Worm (Caenorhabditis elegans) whole organism, L4 larva: Measurements from ENCODE around the gene atf-6.

Experiments
- D1046.2 ChIP-seq: fragments of 200-800 bp; sonication (Bioruptor generic); IDR thresholded peaks from 2 replicates; pipeline ENCODE4 v1.3.6; 2022; ENCODE audit warnings: missing genetic modification characterization, missing compliant biosample characterization
- T26A8.4 ChIP-seq: fragments of 200-800 bp; sonication (Bioruptor generic); IDR thresholded peaks from 2 replicates; pipeline ENCODE4 v1.3.6; 2022; ENCODE audit warnings: missing genetic modification characterization, missing compliant biosample characterization
- Y5F2A.4 ChIP-seq: fragments of 200-800 bp; sonication (Bioruptor generic); optimal IDR thresholded peaks from 2 replicates; lab custom pipeline; 2018; ENCODE audit warnings: mild to moderate bottlenecking, missing genetic modification characterization, missing compliant biosample characterization
- ZK337.2 ChIP-seq: fragments of 200-800 bp; sonication (Bioruptor generic); IDR thresholded peaks from 2 replicates; pipeline ENCODE4 v1.3.6; 2022; ENCODE audit warnings: missing genetic modification reagents, missing genetic modification characterization, missing compliant biosample characterization
- ZK546.5 ChIP-seq, 2 experiments: sonication (generic microtip); optimal IDR thresholded peaks; 2 replicates each; lab custom pipeline; 2017; ENCODE audit warnings: missing biosample characterization in 2 of 2, missing genetic modification characterization in 2 of 2
- ama-1 ChIP-seq: fragments of 150-350 bp; optimal IDR thresholded peaks from 2 replicates; lab custom pipeline; 2014; ENCODE audit warnings: inconsistent platforms, mixed read lengths
- arid-1 ChIP-seq: fragments of 200-800 bp; sonication (Bioruptor generic); conservative IDR thresholded peaks from 2 replicates; pipeline ENCODE4 v1.3.6; 2022; ENCODE audit warnings: missing genetic modification reagents, missing genetic modification characterization, missing compliant biosample characterization
- ceh-62 ChIP-seq: sonication (generic microtip); optimal IDR thresholded peaks from 2 replicates; lab custom pipeline; 2017; ENCODE audit warnings: missing biosample characterization, missing genetic modification characterization
- ces-1 ChIP-seq: fragments of 150-350 bp; sonication (generic microtip); optimal IDR thresholded peaks from 4 replicates; lab custom pipeline; 2014; ENCODE audit warnings: missing biosample characterization, missing genetic modification reagents, missing genetic modification characterization
- daf-12 ChIP-seq: fragments of 150-350 bp; optimal IDR thresholded peaks from 2 replicates; lab custom pipeline; 2014; ENCODE audit warnings: missing biosample characterization, missing genetic modification reagents, missing genetic modification characterization
- daf-16 ChIP-seq, 3 experiments: sonication (generic microtip); optimal IDR thresholded peaks; 2 replicates each; lab custom pipeline; 2016 to 2017; ENCODE audit warnings: missing genetic modification characterization in 3 of 3, missing genetic modification reagents in 3 of 3, mild to moderate bottlenecking in 2 of 3, missing compliant biosample characterization in 2 of 3, missing biosample characterization in 1 of 3, moderate library complexity in 1 of 3
- dmd-8 ChIP-seq: fragments of 200-800 bp; sonication (Bioruptor generic); IDR thresholded peaks from 2 replicates; pipeline ENCODE4 v1.3.6; 2022; ENCODE audit warnings: missing genetic modification characterization, missing compliant biosample characterization
- dpl-1 ChIP-seq: fragments of 150-350 bp; optimal IDR thresholded peaks from 2 replicates; lab custom pipeline; 2014; ENCODE audit warnings: missing biosample characterization, missing genetic modification reagents, missing genetic modification characterization
- dve-1 ChIP-seq: sonication (generic microtip); optimal IDR thresholded peaks from 2 replicates; lab custom pipeline; 2017; ENCODE audit warnings: antibody characterized with exemption, mild to moderate bottlenecking, missing genetic modification characterization, missing compliant biosample characterization; ENCODE audit not compliant: insufficient read depth
- egl-27 ChIP-seq: sonication (generic microtip); optimal IDR thresholded peaks from 3 replicates; lab custom pipeline; 2017; ENCODE audit warnings: missing biosample characterization, missing genetic modification reagents, missing genetic modification characterization
- egl-43 ChIP-seq: fragments of 200-800 bp; sonication (Bioruptor generic); IDR thresholded peaks from 2 replicates; pipeline ENCODE4 v1.3.6; 2022; ENCODE audit warnings: missing genetic modification reagents, missing genetic modification characterization, missing compliant biosample characterization
- gei-8 ChIP-seq: fragments of 200-800 bp; sonication (Bioruptor generic); optimal IDR thresholded peaks from 2 replicates; lab custom pipeline; 2018; ENCODE audit warnings: mild to moderate bottlenecking, missing genetic modification characterization, missing compliant biosample characterization
- hif-1 ChIP-seq, 2 experiments: sonication (generic microtip); optimal IDR thresholded peaks; 2 replicates each; lab custom pipeline; 2016 to 2017; ENCODE audit warnings: missing compliant biosample characterization in 2 of 2, missing genetic modification characterization in 2 of 2, missing genetic modification reagents in 2 of 2, missing genotype in 2 of 2, mild to moderate bottlenecking in 1 of 2
- hlh-30 ChIP-seq: sonication (generic microtip); optimal IDR thresholded peaks from 2 replicates; lab custom pipeline; 2017; ENCODE audit warnings: antibody characterized with exemption, mild to moderate bottlenecking, missing genetic modification characterization, missing compliant biosample characterization; ENCODE audit not compliant: insufficient read depth
- lin-1 ChIP-seq: fragments of 200-800 bp; sonication (Bioruptor generic); IDR thresholded peaks from 2 replicates; pipeline ENCODE4 v1.3.6; 2022; ENCODE audit warnings: missing genetic modification reagents, missing genetic modification characterization, missing compliant biosample characterization
- lin-13 ChIP-seq: fragments of 150-350 bp; optimal IDR thresholded peaks from 2 replicates; lab custom pipeline; 2014; ENCODE audit warnings: missing biosample characterization, missing genetic modification reagents, missing genetic modification characterization
- lin-15B ChIP-seq: fragments of 150-350 bp; sonication (generic microtip); optimal IDR thresholded peaks from 3 replicates; lab custom pipeline; 2014; ENCODE audit warnings: missing biosample characterization, missing genetic modification characterization
- lin-39 ChIP-seq: fragments of 150-350 bp; optimal IDR thresholded peaks from 2 replicates; lab custom pipeline; 2014; ENCODE audit warnings: missing biosample characterization, missing genetic modification reagents, missing genetic modification characterization
- lir-3 ChIP-seq: sonication (generic microtip); optimal IDR thresholded peaks from 2 replicates; lab custom pipeline; 2016; ENCODE audit warnings: mild to moderate bottlenecking, missing genetic modification characterization, missing compliant biosample characterization
- madf-5 ChIP-seq, 2 experiments: fragments of 200-800 bp; sonication (Bioruptor generic); IDR thresholded peaks; 2 replicates each; pipeline ENCODE4 v1.3.6; 2022; ENCODE audit warnings: missing compliant biosample characterization in 2 of 2, missing genetic modification characterization in 2 of 2
- madf-9 ChIP-seq: fragments of 200-800 bp; sonication (Bioruptor generic); conservative IDR thresholded peaks from 2 replicates; pipeline ENCODE4 v1.3.6; 2022; ENCODE audit warnings: missing genetic modification reagents, missing genetic modification characterization, missing compliant biosample characterization
- mdl-1 ChIP-seq, 2 experiments: fragments of 150-350 bp in 1 of 2; sonication (generic microtip) in 1 of 2; optimal IDR thresholded peaks; 2 replicates each; lab custom pipeline; 2014 to 2017; ENCODE audit warnings: missing biosample characterization in 2 of 2, missing genetic modification characterization in 2 of 2
- mdt-29 ChIP-seq: fragments of 200-800 bp; sonication (Bioruptor generic); IDR thresholded peaks from 2 replicates; pipeline ENCODE4 v1.3.6; 2022; ENCODE audit warnings: missing genetic modification reagents, missing genetic modification characterization, missing compliant biosample characterization
- mep-1 ChIP-seq: fragments of 150-350 bp; sonication (generic microtip); optimal IDR thresholded peaks from 3 replicates; lab custom pipeline; 2014; ENCODE audit warnings: missing biosample characterization, missing genetic modification characterization
- mes-2 ChIP-seq: sonication (generic microtip); optimal IDR thresholded peaks from 2 replicates; lab custom pipeline; 2016; ENCODE audit warnings: missing genotype, mild to moderate bottlenecking, missing genetic modification characterization, missing compliant biosample characterization; ENCODE audit not compliant: poor library complexity, severe bottlenecking
- nhr-11 ChIP-seq: fragments of 150-350 bp; optimal IDR thresholded peaks from 2 replicates; lab custom pipeline; 2014; ENCODE audit warnings: missing biosample characterization, missing genetic modification characterization
- nhr-111 ChIP-seq: fragments of 200-800 bp; sonication (Bioruptor generic); optimal IDR thresholded peaks from 2 replicates; lab custom pipeline; 2018; ENCODE audit warnings: mild to moderate bottlenecking, missing genetic modification characterization, missing compliant biosample characterization
- nhr-25 ChIP-seq: sonication (generic microtip); optimal IDR thresholded peaks from 2 replicates; lab custom pipeline; 2017; ENCODE audit warnings: missing genetic modification characterization, mild to moderate bottlenecking, missing compliant biosample characterization, antibody characterized with exemption, moderate library complexity, borderline replicate concordance; ENCODE audit not compliant: insufficient read depth
- nhr-28 ChIP-seq: fragments of 150-350 bp; optimal IDR thresholded peaks from 2 replicates; lab custom pipeline; 2014; ENCODE audit warnings: missing biosample characterization, missing genetic modification characterization
- nhr-41 ChIP-seq: fragments of 200-800 bp; sonication (Bioruptor generic); IDR thresholded peaks from 2 replicates; pipeline ENCODE4 v1.3.6; 2022; ENCODE audit warnings: missing genetic modification reagents, missing genetic modification characterization, missing compliant biosample characterization
- nhr-48 ChIP-seq: sonication (generic microtip); optimal IDR thresholded peaks from 2 replicates; lab custom pipeline; 2016; ENCODE audit warnings: mild to moderate bottlenecking, missing genetic modification characterization, missing compliant biosample characterization
- nhr-77 ChIP-seq: fragments of 150-350 bp; optimal IDR thresholded peaks from 2 replicates; lab custom pipeline; 2014; ENCODE audit warnings: missing biosample characterization, missing genetic modification characterization
- pha-4 ChIP-seq, 2 experiments: fragments of 150-350 bp in 1 of 2; fragments of 200-800 bp in 1 of 2; sonication (Bioruptor generic) in 1 of 2; IDR thresholded peaks in 1 of 2; optimal IDR thresholded peaks in 1 of 2; 2 replicates each; pipeline versions ENCODE4 v1.3.6 to Lab custom; 2014 to 2022; ENCODE audit warnings: missing genetic modification characterization in 2 of 2, missing genetic modification reagents in 2 of 2, missing biosample characterization in 1 of 2, missing compliant biosample characterization in 1 of 2
- pqm-1 ChIP-seq: sonication (generic microtip); optimal IDR thresholded peaks from 2 replicates; lab custom pipeline; 2017; ENCODE audit warnings: missing biosample characterization, missing genetic modification characterization
- saeg-2 ChIP-seq: fragments of 200-800 bp; sonication (Bioruptor generic); IDR thresholded peaks from 2 replicates; pipeline ENCODE4 v1.3.6; 2022; ENCODE audit warnings: missing genetic modification reagents, missing genetic modification characterization, missing compliant biosample characterization
- sdz-12 ChIP-seq: fragments of 200-800 bp; sonication (Bioruptor generic); optimal IDR thresholded peaks from 2 replicates; lab custom pipeline; 2018; ENCODE audit warnings: mild to moderate bottlenecking, missing genetic modification characterization, missing compliant biosample characterization
- skn-1 ChIP-seq: fragments of 150-350 bp; optimal IDR thresholded peaks from 2 replicates; lab custom pipeline; 2014; ENCODE audit warnings: missing biosample characterization, missing genetic modification characterization
- spr-1 ChIP-seq: sonication (generic microtip); optimal IDR thresholded peaks from 2 replicates; lab custom pipeline; 2016; ENCODE audit warnings: mild to moderate bottlenecking, missing genetic modification characterization, missing compliant biosample characterization
- spr-3 ChIP-seq: fragments of 200-800 bp; sonication (Bioruptor generic); optimal IDR thresholded peaks from 2 replicates; lab custom pipeline; 2018; ENCODE audit warnings: mild to moderate bottlenecking, missing genetic modification characterization, missing compliant biosample characterization
- unc-39 ChIP-seq: sonication (generic microtip); optimal IDR thresholded peaks from 2 replicates; lab custom pipeline; 2017; ENCODE audit warnings: missing biosample characterization, missing genetic modification characterization
- zag-1 ChIP-seq: fragments of 150-350 bp; optimal IDR thresholded peaks from 2 replicates; lab custom pipeline; 2014; ENCODE audit warnings: missing biosample characterization, missing genetic modification characterization
- zfp-2 ChIP-seq: sonication (generic microtip); optimal IDR thresholded peaks from 2 replicates; lab custom pipeline; 2016; ENCODE audit warnings: mild to moderate bottlenecking, missing genetic modification characterization, missing compliant biosample characterization
- zfp-3 ChIP-seq: fragments of 200-800 bp; sonication (Bioruptor generic); conservative IDR thresholded peaks from 2 replicates; pipeline ENCODE4 v1.3.6; 2022; ENCODE audit warnings: missing genetic modification reagents, missing genetic modification characterization, missing compliant biosample characterization
- ztf-11 ChIP-seq: fragments of 150-350 bp; optimal IDR thresholded peaks from 2 replicates; lab custom pipeline; 2014; ENCODE audit warnings: missing biosample characterization, missing genetic modification characterization

The atf-6 gene

DNA sequence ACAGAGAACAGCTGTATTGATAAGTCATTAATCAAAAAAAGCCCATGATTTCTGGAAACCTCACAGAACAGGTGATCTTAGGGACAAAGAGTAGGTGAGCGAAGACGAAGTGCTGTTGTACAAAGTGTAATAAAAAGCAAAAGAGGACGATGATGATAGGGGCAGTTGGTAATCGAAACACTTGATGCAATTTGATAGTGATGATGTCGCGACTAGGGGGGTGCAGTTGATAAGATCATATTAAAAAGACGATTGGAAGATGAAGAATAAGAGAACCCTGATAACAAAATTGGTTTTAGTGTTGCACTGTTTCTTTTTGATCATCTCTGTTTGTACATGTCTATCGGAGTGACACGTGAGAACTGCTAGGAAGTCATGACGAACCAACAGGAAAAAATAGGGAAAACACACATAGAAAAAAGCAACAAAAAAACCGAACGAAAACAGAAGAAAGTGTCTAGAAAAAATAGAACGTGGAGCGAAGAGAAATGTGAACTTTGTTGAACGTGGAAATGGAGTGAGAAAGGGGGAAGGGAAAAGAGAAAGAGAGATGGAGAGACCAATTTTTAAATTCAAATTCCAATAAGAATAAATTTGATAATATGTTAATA is 28.7 kb downstream of the atf-6 start (continued):
- peak; percentile 75 for TF ChIP-seq nhr-28 (tag; lab: Kevin White, UChicago)
- no peak for TF ChIP-seq dpl-1 (GFP tag; lab: Kevin White, UChicago)
- TF ChIP-seq madf-9 (GFP tag; lab: Robert Waterston, UW): no peak
- no peak for TF ChIP-seq Y5F2A.4 (GFP tag; lab: Kevin White, UChicago)
- TF ChIP-seq arid-1 (GFP tag; lab: Robert Waterston, UW): no peak
- no peak for TF ChIP-seq zag-1 (tag; lab: Kevin White, UChicago)
- TF ChIP-seq ztf-11 (tag; lab: Kevin White, UChicago): no peak
- TF ChIP-seq nhr-41 (GFP tag; lab: Robert Waterston, UW): no peak
- peak; percentile 73 for TF ChIP-seq mep-1
- TF ChIP-seq sdz-12 (GFP tag; lab: Kevin White, UChicago): no peak
- TF ChIP-seq nhr-11 (tag; lab: Kevin White, UChicago): peak; percentile 67
- 0 out of 2 replicates have a peak, but pooled peaks have one; percentile 32 for TF ChIP-seq saeg-2 (GFP tag; lab: Robert Waterston, UW)
- no peak for TF ChIP-seq egl-27 (tag; lab: Kevin White, UChicago)
- no peak for TF ChIP-seq mdt-29 (GFP tag; lab: Robert Waterston, UW)
- TF ChIP-seq lin-15B (tag; lab: Kevin White, UChicago): no peak
- no peak for TF ChIP-seq gei-8 (GFP tag; lab: Kevin White, UChicago)
- no peak for TF ChIP-seq nhr-111 (GFP tag; lab: Kevin White, UChicago)
- no peak for TF ChIP-seq lir-3
- TF ChIP-seq T26A8.4 (GFP tag; lab: Robert Waterston, UW): no peak
- TF ChIP-seq zfp-2: no peak
- TF ChIP-seq mdl-1 (tag; optimal IDR thresholded peaks at IDR 0.05; lab: Kevin White, UChicago): peak in 1 of 2 experiments; percentile 62
- TF ChIP-seq nhr-77 (tag; lab: Kevin White, UChicago): peak; percentile 36
- no peak for TF ChIP-seq unc-39 (tag; lab: Kevin White, UChicago)
- TF ChIP-seq ama-1 (lab: Kevin White, UChicago): peak; percentile 74
- no peak for TF ChIP-seq skn-1 (tag; lab: Kevin White, UChicago)
- TF ChIP-seq dve-1 (tag; lab: Kevin White, UChicago): peak; percentile 92
- peak; percentile 86 for TF ChIP-seq pqm-1 (tag; lab: Kevin White, UChicago)
- TF ChIP-seq egl-43 (GFP tag; lab: Robert Waterston, UW): no peak
- peak; percentile 15 to 59 for TF ChIP-seq hif-1 (tag; optimal IDR thresholded peaks at IDR 0.05; lab: Kevin White, UChicago)
- no peak for TF ChIP-seq spr-1 (tag; lab: Kevin White, UChicago)
- no peak for TF ChIP-seq lin-13 (GFP tag; lab: Kevin White, UChicago)
- TF ChIP-seq spr-3 (GFP tag; lab: Kevin White, UChicago): no peak
- no peak for TF ChIP-seq nhr-25 (tag; lab: Kevin White, UChicago)
- TF ChIP-seq daf-16 (GFP tag; optimal IDR thresholded peaks at IDR 0.05; lab: Kevin White, UChicago): peak; percentile 52 to 73
- TF ChIP-seq daf-16 (tag; optimal IDR thresholded peaks at IDR 0.05; lab: Kevin White, UChicago): peak; percentile 89
- TF ChIP-seq zfp-3 (GFP tag; lab: Robert Waterston, UW): no peak
- TF ChIP-seq hlh-30 (tag; lab: Kevin White, UChicago): peak; percentile 80
- TF ChIP-seq ces-1 (GFP tag; lab: Kevin White, UChicago): no peak
- no peak for TF ChIP-seq ZK337.2 (GFP tag; lab: Robert Waterston, UW)
- TF ChIP-seq daf-12 (tag; lab: Kevin White, UChicago): no peak
- no peak for TF ChIP-seq ceh-62 (tag; lab: Kevin White, UChicago)
- TF ChIP-seq pha-4 (GFP tag; IDR thresholded peaks at IDR 0.05; lab: Robert Waterston, UW): no peak
- TF ChIP-seq pha-4 (tag; optimal IDR thresholded peaks at IDR 0.05; lab: Kevin White, UChicago): peak; percentile 33
- peak; percentile 81 for TF ChIP-seq lin-1 (GFP tag; lab: Robert Waterston, UW)
- peak; percentile 86 for TF ChIP-seq nhr-48 (tag; lab: Kevin White, UChicago)
- no peak for TF ChIP-seq dmd-8 (GFP tag; lab: Robert Waterston, UW)
- TF ChIP-seq lin-39: no peak
- TF ChIP-seq ZK546.5 (tag; optimal IDR thresholded peaks at IDR 0.05; lab: Kevin White, UChicago): no peak
- TF ChIP-seq madf-5 (GFP tag; IDR thresholded peaks at IDR 0.05; lab: Robert Waterston, UW): no peak
- no peak for TF ChIP-seq mes-2
- no peak for TF ChIP-seq D1046.2 (GFP tag; lab: Robert Waterston, UW)
